Fruit fly (Drosophila melanogaster): Measurements from ENCODE around the gene CG1958.

Gene CG1958

dm6 chrX:7241985-7242627, 24.6 kb upstream of the CG1958 start (continued):
- TF ChIP-seq ftz-f1 (GFP tag; optimal IDR thresholded peaks at IDR 0.05) (no peak), bab2 (GFP tag; optimal IDR thresholded peaks at IDR 0.05) (peak; percentile 67), CG31388 (GFP tag; optimal IDR thresholded peaks at IDR 0.05) (peak; percentile 19), CG9797 (GFP tag; optimal IDR thresholded peaks at IDR 0.05) (peak; percentile 18), ERR (GFP tag; optimal IDR thresholded peaks at IDR 0.05) (no peak), CG31441 (GFP tag; IDR thresholded peaks at IDR 0.05) (peak; percentile 81), CG15696 (tag; optimal IDR thresholded peaks at IDR 0.05) (peak; percentile 74), CG14965 (GFP tag; optimal IDR thresholded peaks at IDR 0.05; ENCODE audit: borderline replicate concordance) (peak; percentile 65), CG13287 (GFP tag; IDR thresholded peaks at IDR 0.05; ENCODE audit: partially characterized antibody) (no peak), CG10462 (GFP tag; optimal IDR thresholded peaks at IDR 0.05) (no peak), CG14667 (GFP tag; IDR thresholded peaks at IDR 0.05) (peak; percentile 53), CG3407 (GFP tag; optimal IDR thresholded peaks at IDR 0.05) (peak; percentile 82), gcm (GFP tag; optimal IDR thresholded peaks at IDR 0.05) (peak; percentile 72), repo (GFP tag; optimal IDR thresholded peaks at IDR 0.05) (peak; percentile 77), sug (tag; optimal IDR thresholded peaks at IDR 0.05) (no peak), CG33557 (GFP tag; optimal IDR thresholded peaks at IDR 0.05) (peak; percentile 87), CG18599 (GFP tag; optimal IDR thresholded peaks at IDR 0.05) (peak; percentile 68), Ssrp (tag; optimal IDR thresholded peaks at IDR 0.05) (peak; percentile 76), dimm (GFP tag; IDR thresholded peaks at IDR 0.05) (peak; percentile 39; the same call in 1 of the 2 replicates), HHEX (GFP tag; optimal IDR thresholded peaks at IDR 0.05) (peak; percentile 88), CG17612 (GFP tag; IDR thresholded peaks at IDR 0.05) (peak; percentile 65), lov (optimal IDR thresholded peaks at IDR 0.05) (no peak), lov (GFP tag; IDR thresholded peaks at IDR 0.05) (peak; percentile 94), CG7372 (GFP tag; IDR thresholded peaks at IDR 0.05) (peak; percentile 64; the same call in 1 of the 2 replicates), schlank (tag; optimal IDR thresholded peaks at IDR 0.05) (peak; percentile 55), crc (GFP tag; optimal IDR thresholded peaks at IDR 0.05) (peak; percentile 73), her (GFP tag; optimal IDR thresholded peaks at IDR 0.05) (peak; percentile 78), CG4854 (GFP tag; optimal IDR thresholded peaks at IDR 0.05) (peak; percentile 53), gt (GFP tag; IDR thresholded peaks at IDR 0.05) (no peak), grn (GFP tag; optimal IDR thresholded peaks at IDR 0.05) (no peak), CkIIα-i1 (GFP tag; IDR thresholded peaks at IDR 0.05) (peak; percentile 25; the same call in 1 of the 2 replicates), ken (GFP tag; IDR thresholded peaks at IDR 0.05) (peak; percentile 80; the same call in 2 of the 3 replicates), Dad (GFP tag; optimal IDR thresholded peaks at IDR 0.05) (peak; percentile 68), Tbp (GFP tag; optimal IDR thresholded peaks at IDR 0.05) (no peak), CG3995 (GFP tag; optimal IDR thresholded peaks at IDR 0.05) (peak; percentile 48), Opbp (GFP tag; IDR thresholded peaks at IDR 0.05; ENCODE audit: partially characterized antibody) (peak; percentile 45; the same call in 1 of the 3 replicates), CG15479 (GFP tag; optimal IDR thresholded peaks at IDR 0.05) (no peak), ase (GFP tag; IDR thresholded peaks at IDR 0.05) (peak; percentile 74; the same call in 2 of the 3 replicates), Mrtf (GFP tag; IDR thresholded peaks at IDR 0.05) (peak; percentile 75), Hr78 (GFP tag; optimal IDR thresholded peaks at IDR 0.05) (no peak), CG8388 (GFP tag; optimal IDR thresholded peaks at IDR 0.05) (peak; percentile 76), Usf (GFP tag; optimal IDR thresholded peaks at IDR 0.05) (peak; percentile 75), CG6272 (GFP tag; IDR thresholded peaks at IDR 0.05) (peak; percentile 60; the same call in 1 of the 2 replicates), CG4328 (GFP tag; optimal IDR thresholded peaks at IDR 0.05) (peak; percentile 89), CTCF (GFP tag; optimal IDR thresholded peaks at IDR 0.05) (peak; percentile 93), Stat92E (GFP tag; optimal IDR thresholded peaks at IDR 0.05) (peak in 1 of 3 experiments; percentile 10), Doc3 (GFP tag; IDR thresholded peaks at IDR 0.05; ENCODE audit: partially characterized antibody) (no peak), CG2875 (GFP tag; optimal IDR thresholded peaks at IDR 0.05) (peak; percentile 85), Dref (GFP tag; IDR thresholded peaks at IDR 0.05) (0 out of 2 replicates have a peak, but pooled peaks have one; percentile 5), fd102C (GFP tag; optimal IDR thresholded peaks at IDR 0.05) (peak; percentile 80)

Measured in whole organism, embryonic.